Worm (Caenorhabditis elegans) whole organism, L1 larva: Measurements from ENCODE around the gene Y71H2AR.2.
A peak's percentile ranks its signal among the peaks of the same experiment; 100 is the strongest.

Experiments used
- C04F5.9 ChIP-seq: sonication (generic microtip); optimal IDR thresholded peaks from 2 replicates; lab custom pipeline; 2016; ENCODE audit warnings: missing genetic modification characterization, missing compliant biosample characterization
- C16A3.4 ChIP-seq: fragments of 150-350 bp; optimal IDR thresholded peaks from 2 replicates; lab custom pipeline; 2014; ENCODE audit warnings: missing biosample characterization, missing genetic modification characterization
- F16B12.6 ChIP-seq: fragments of 150-350 bp; optimal IDR thresholded peaks from 2 replicates; lab custom pipeline; 2014; ENCODE audit warnings: missing biosample characterization, missing genetic modification characterization
- aha-1 ChIP-seq: fragments of 150-350 bp; optimal IDR thresholded peaks from 2 replicates; lab custom pipeline; 2014; ENCODE audit warnings: missing biosample characterization, missing genetic modification characterization
- alr-1 ChIP-seq: fragments of 200-800 bp; sonication (Bioruptor generic); optimal IDR thresholded peaks from 2 replicates; lab custom pipeline; 2018; ENCODE audit warnings: borderline replicate concordance, mild to moderate bottlenecking, missing genetic modification characterization, missing compliant biosample characterization
- ama-1 ChIP-seq: fragments of 150-350 bp; optimal IDR thresholded peaks from 2 replicates; lab custom pipeline; 2014
- ceh-63 ChIP-seq: fragments of 200-800 bp; sonication (Bioruptor generic); optimal IDR thresholded peaks from 2 replicates; lab custom pipeline; 2018; ENCODE audit warnings: mild to moderate bottlenecking, missing genetic modification characterization, missing compliant biosample characterization
- ceh-82 ChIP-seq, 3 experiments: fragments of 150-350 bp in 1 of 3; sonication (generic microtip) in 2 of 3; optimal IDR thresholded peaks; 2 replicates each; lab custom pipeline; 2014 to 2017; ENCODE audit warnings: missing biosample characterization in 3 of 3, missing genetic modification characterization in 3 of 3
- egl-13 ChIP-seq: sonication (generic microtip); optimal IDR thresholded peaks from 2 replicates; lab custom pipeline; 2016; ENCODE audit warnings: missing genotype, missing genetic modification reagents, missing genetic modification characterization, missing compliant biosample characterization
- egl-27 ChIP-seq, 2 experiments: fragments of 150-350 bp in 1 of 2; sonication (generic microtip); optimal IDR thresholded peaks; 3 replicates each; lab custom pipeline; 2017 to 2018; ENCODE audit warnings: missing biosample characterization in 2 of 2, missing genetic modification characterization in 2 of 2, missing genetic modification reagents in 2 of 2
- elt-2 ChIP-seq: sonication (generic microtip); optimal IDR thresholded peaks from 2 replicates; lab custom pipeline; 2016; ENCODE audit warnings: missing genetic modification characterization, mild to moderate bottlenecking, inconsistent platforms, missing compliant biosample characterization, missing genetic modification reagents
- elt-3 ChIP-seq, 6 experiments: fragments of 150-350 bp in 1 of 6; sonication (generic microtip); optimal IDR thresholded peaks; 2 replicates each; lab custom pipeline; 2017 to 2018; ENCODE audit warnings: missing biosample characterization in 6 of 6, missing genetic modification characterization in 6 of 6, inconsistent platforms in 1 of 6
- ets-5 ChIP-seq: fragments of 200-800 bp; sonication (Bioruptor generic); IDR thresholded peaks from 2 replicates; pipeline ENCODE4 v1.3.6; 2022; ENCODE audit warnings: missing genetic modification characterization, missing compliant biosample characterization
- fkh-10 ChIP-seq: sonication (generic microtip); optimal IDR thresholded peaks from 2 replicates; lab custom pipeline; 2017; ENCODE audit warnings: missing biosample characterization, missing genetic modification reagents, missing genetic modification characterization
- fkh-4 ChIP-seq: sonication (generic microtip); optimal IDR thresholded peaks from 2 replicates; lab custom pipeline; 2016; ENCODE audit warnings: missing compliant biosample characterization, missing genetic modification characterization, borderline replicate concordance
- fkh-8 ChIP-seq: sonication (generic microtip); optimal IDR thresholded peaks from 2 replicates; lab custom pipeline; 2016; ENCODE audit warnings: mild to moderate bottlenecking, missing genetic modification characterization, missing compliant biosample characterization
- fos-1 ChIP-seq: fragments of 150-350 bp; optimal IDR thresholded peaks from 2 replicates; lab custom pipeline; 2014; ENCODE audit warnings: missing biosample characterization, missing genetic modification characterization
- grh-1 ChIP-seq: fragments of 200-800 bp; sonication (Bioruptor generic); IDR thresholded peaks from 2 replicates; pipeline ENCODE4 v1.3.6; 2022; ENCODE audit warnings: missing genetic modification reagents, missing genetic modification characterization, missing compliant biosample characterization
- isw-1 ChIP-seq: fragments of 200-800 bp; sonication (Bioruptor generic); IDR thresholded peaks from 2 replicates; pipeline ENCODE4 v1.3.6; 2022; ENCODE audit warnings: missing genetic modification characterization, missing compliant biosample characterization
- jun-1 ChIP-seq: fragments of 150-350 bp; optimal IDR thresholded peaks from 2 replicates; lab custom pipeline; 2014; ENCODE audit warnings: missing biosample characterization, missing genetic modification reagents, missing genetic modification characterization
- lin-14 ChIP-seq: fragments of 200-800 bp; sonication (Bioruptor generic); optimal IDR thresholded peaks from 2 replicates; lab custom pipeline; 2018; ENCODE audit warnings: mild to moderate bottlenecking, missing genetic modification characterization, moderate library complexity, missing compliant biosample characterization
- lin-35 ChIP-seq, 2 experiments: fragments of 150-350 bp; optimal IDR thresholded peaks; 2 replicates each; lab custom pipeline; 2014; ENCODE audit warnings: missing biosample characterization in 2 of 2, missing genetic modification characterization in 2 of 2, missing genetic modification reagents in 2 of 2
- lin-39 ChIP-seq: fragments of 150-350 bp; optimal IDR thresholded peaks from 2 replicates; lab custom pipeline; 2014; ENCODE audit warnings: missing biosample characterization, missing genetic modification reagents, missing genetic modification characterization
- lsy-2 ChIP-seq, 2 experiments: fragments of 150-350 bp; optimal IDR thresholded peaks; 2 replicates each; lab custom pipeline; 2014; ENCODE audit warnings: missing biosample characterization in 2 of 2, missing genetic modification characterization in 2 of 2
- mab-9 ChIP-seq: fragments of 200-800 bp; sonication (Bioruptor generic); IDR thresholded peaks from 2 replicates; pipeline ENCODE4 v1.3.6; 2022; ENCODE audit warnings: missing genetic modification reagents, missing genetic modification characterization, missing compliant biosample characterization
- mdl-1 ChIP-seq, 2 experiments: fragments of 150-350 bp; optimal IDR thresholded peaks; 2 replicates each; lab custom pipeline; 2014 to 2017; ENCODE audit warnings: missing biosample characterization in 2 of 2, missing genetic modification characterization in 2 of 2, inconsistent platforms in 1 of 2
- mef-2 ChIP-seq: fragments of 150-350 bp; optimal IDR thresholded peaks from 2 replicates; lab custom pipeline; 2014; ENCODE audit warnings: missing biosample characterization, missing genetic modification characterization
- nhr-11 ChIP-seq: fragments of 150-350 bp; optimal IDR thresholded peaks from 2 replicates; lab custom pipeline; 2014; ENCODE audit warnings: missing biosample characterization, missing genetic modification characterization
- nhr-12 ChIP-seq: sonication (generic microtip); optimal IDR thresholded peaks from 2 replicates; lab custom pipeline; 2017; ENCODE audit warnings: missing biosample characterization, missing genetic modification characterization
- nhr-19 ChIP-seq: fragments of 200-800 bp; sonication (Bioruptor generic); conservative IDR thresholded peaks from 2 replicates; pipeline ENCODE4 v1.3.6; 2022; ENCODE audit warnings: missing genetic modification characterization, missing compliant biosample characterization
- nhr-237 ChIP-seq: fragments of 150-350 bp; optimal IDR thresholded peaks from 2 replicates; lab custom pipeline; 2014; ENCODE audit warnings: missing biosample characterization, missing genetic modification characterization
- nhr-28 ChIP-seq: fragments of 150-350 bp; optimal IDR thresholded peaks from 2 replicates; lab custom pipeline; 2014; ENCODE audit warnings: missing biosample characterization, missing genetic modification characterization
- nhr-47 ChIP-seq: sonication (generic microtip); optimal IDR thresholded peaks from 2 replicates; lab custom pipeline; 2016; ENCODE audit warnings: mild to moderate bottlenecking, missing genetic modification characterization, moderate library complexity, missing compliant biosample characterization
- nhr-71 ChIP-seq: sonication (generic microtip); optimal IDR thresholded peaks from 2 replicates; lab custom pipeline; 2016; ENCODE audit warnings: mild to moderate bottlenecking, missing genetic modification characterization, moderate library complexity, missing compliant biosample characterization
- nhr-85 ChIP-seq: sonication (generic microtip); peaks from one replicate; lab custom pipeline; 2016; ENCODE audit warnings: missing genetic modification characterization, inconsistent platforms, missing compliant biosample characterization
- nhr-90 ChIP-seq: sonication (generic microtip); optimal IDR thresholded peaks from 2 replicates; lab custom pipeline; 2016; ENCODE audit warnings: mild to moderate bottlenecking, missing genetic modification characterization, missing compliant biosample characterization; ENCODE audit not compliant: poor library complexity
- pax-3 ChIP-seq: fragments of 200-800 bp; sonication (Bioruptor generic); optimal IDR thresholded peaks from 2 replicates; lab custom pipeline; 2018; ENCODE audit warnings: mild to moderate bottlenecking, missing genetic modification characterization, moderate library complexity, missing compliant biosample characterization
- skn-1 ChIP-seq: fragments of 150-350 bp; optimal IDR thresholded peaks from 2 replicates; lab custom pipeline; 2014; ENCODE audit warnings: missing biosample characterization, missing genetic modification characterization
- snu-23 ChIP-seq: sonication (generic microtip); optimal IDR thresholded peaks from 2 replicates; lab custom pipeline; 2016; ENCODE audit warnings: missing genetic modification characterization, missing compliant biosample characterization
- sox-4 ChIP-seq: sonication (generic microtip); optimal IDR thresholded peaks from 2 replicates; lab custom pipeline; 2016; ENCODE audit warnings: missing genetic modification characterization, missing compliant biosample characterization
- sup-37 ChIP-seq: fragments of 200-800 bp; sonication (Bioruptor generic); optimal IDR thresholded peaks from 2 replicates; lab custom pipeline; 2018; ENCODE audit warnings: mild to moderate bottlenecking, missing genetic modification characterization, missing compliant biosample characterization
- swsn-7 ChIP-seq: sonication (generic microtip); optimal IDR thresholded peaks from 2 replicates; lab custom pipeline; 2016; ENCODE audit warnings: missing genetic modification characterization, missing compliant biosample characterization
- tbx-2 ChIP-seq: sonication (generic microtip); optimal IDR thresholded peaks from 2 replicates; lab custom pipeline; 2016; ENCODE audit warnings: missing genetic modification characterization, missing compliant biosample characterization
- unc-62 ChIP-seq: fragments of 150-350 bp; optimal IDR thresholded peaks from 2 replicates; lab custom pipeline; 2014; ENCODE audit warnings: missing biosample characterization, missing genetic modification reagents, missing genetic modification characterization
- unc-86 ChIP-seq: sonication (generic microtip); optimal IDR thresholded peaks from 2 replicates; lab custom pipeline; 2016; ENCODE audit warnings: missing genetic modification characterization, missing compliant biosample characterization
- unc-98 ChIP-seq: fragments of 200-800 bp; sonication (Bioruptor generic); IDR thresholded peaks from 2 replicates; pipeline ENCODE4 v1.3.6; 2022; ENCODE audit warnings: missing genetic modification characterization, missing compliant biosample characterization
- vab-15 ChIP-seq: sonication (generic microtip); optimal IDR thresholded peaks from 2 replicates; lab custom pipeline; 2017; ENCODE audit warnings: missing genotype, mild to moderate bottlenecking, missing genetic modification characterization, missing compliant biosample characterization
- xbp-1 ChIP-seq: sonication (generic microtip); optimal IDR thresholded peaks from 2 replicates; lab custom pipeline; 2016; ENCODE audit warnings: missing genetic modification characterization, missing compliant biosample characterization
- zip-4 ChIP-seq: fragments of 200-800 bp; sonication (Bioruptor generic); optimal IDR thresholded peaks from 2 replicates; lab custom pipeline; 2018; ENCODE audit warnings: mild to moderate bottlenecking, missing genetic modification characterization, moderate library complexity, missing compliant biosample characterization
- ztf-11 ChIP-seq, 2 experiments: sonication (generic microtip); optimal IDR thresholded peaks; 2 replicates each; lab custom pipeline; 2016 to 2017; ENCODE audit warnings: missing genetic modification characterization in 2 of 2, missing biosample characterization in 1 of 2, missing compliant biosample characterization in 1 of 2
- ztf-4 ChIP-seq: fragments of 150-350 bp; optimal IDR thresholded peaks from 2 replicates; lab custom pipeline; 2014; ENCODE audit warnings: missing biosample characterization, missing genetic modification characterization

Y71H2AR.2 gene

ce11 chrIII:2879703-2880102, 39.0 kb upstream of the Y71H2AR.2 start:
- TF ChIP-seq nhr-12 (tag; lab: Kevin White, UChicago) (no peak), xbp-1 (tag; lab: Kevin White, UChicago) (no peak), nhr-47 (tag; lab: Kevin White, UChicago) (no peak), grh-1 (GFP tag; lab: Robert Waterston, UW) (no peak), nhr-237 (tag; lab: Kevin White, UChicago) (no peak), sox-4 (tag; lab: Kevin White, UChicago) (no peak), egl-27 (tag; optimal IDR thresholded peaks at IDR 0.05; lab: Kevin White, UChicago) (no peak), nhr-85 (tag; lab: Kevin White, UChicago) (no peak), egl-13 (no peak), nhr-19 (no peak)
- TF ChIP-seq, all 84 proteins: peak for 0

- TF ChIP-seq alr-1 (tag; lab: Kevin White, UChicago) (no peak), ets-5 (no peak), jun-1 (peak; percentile 55), unc-98 (GFP tag; lab: Robert Waterston, UW) (no peak), nhr-28 (no peak), elt-2 (tag; lab: Kevin White, UChicago) (peak; percentile 84), lin-14 (GFP tag; lab: Kevin White, UChicago) (peak; percentile 95), F16B12.6 (no peak), mef-2 (tag; lab: Kevin White, UChicago) (no peak), xbp-1 (tag; lab: Kevin White, UChicago) (no peak), isw-1 (GFP tag; lab: Robert Waterston, UW) (no peak), swsn-7 (tag; lab: Kevin White, UChicago) (peak; percentile 48), nhr-237 (tag; lab: Kevin White, UChicago) (no peak), nhr-85 (tag; lab: Kevin White, UChicago) (peak; percentile 99), mdl-1 (tag; optimal IDR thresholded peaks at IDR 0.05; lab: Kevin White, UChicago) (peak in 1 of 2 experiments; percentile 58), C04F5.9 (tag; lab: Kevin White, UChicago) (no peak), pax-3 (tag; lab: Kevin White, UChicago) (no peak), fos-1 (tag; lab: Kevin White, UChicago) (peak; percentile 45), unc-62 (GFP tag; lab: Kevin White, UChicago) (no peak), mab-9 (no peak), elt-3 (tag; optimal IDR thresholded peaks at IDR 0.05; lab: Kevin White, UChicago) (peak; percentile 34 to 96 (median 92)), lsy-2 (tag; optimal IDR thresholded peaks at IDR 0.05; lab: Kevin White, UChicago) (peak; percentile 62 to 79), snu-23 (peak; percentile 84), zip-4 (GFP tag; lab: Kevin White, UChicago) (no peak), ceh-63 (GFP tag; lab: Kevin White, UChicago) (no peak), unc-86 (tag; lab: Kevin White, UChicago) (no peak), nhr-11 (tag; lab: Kevin White, UChicago) (no peak), nhr-90 (tag; lab: Kevin White, UChicago) (peak; percentile 86), ztf-4 (tag; lab: Kevin White, UChicago) (no peak), lin-35 (GFP tag; optimal IDR thresholded peaks at IDR 0.05; lab: Kevin White, UChicago) (peak; percentile 39 to 79), nhr-19 (peak; percentile 66), aha-1 (no peak), ama-1 (lab: Kevin White, UChicago) (no peak), C16A3.4 (tag; lab: Kevin White, UChicago) (peak; percentile 43), ztf-11 (tag; optimal IDR thresholded peaks at IDR 0.05; lab: Kevin White, UChicago) (no peak), fkh-10 (GFP tag; lab: Kevin White, UChicago) (no peak), fkh-4 (tag; lab: Kevin White, UChicago) (no peak), grh-1 (GFP tag; lab: Robert Waterston, UW) (peak; percentile 80), nhr-71 (tag; lab: Kevin White, UChicago) (peak; percentile 90), skn-1 (tag; lab: Kevin White, UChicago) (peak; percentile 59), tbx-2 (tag; lab: Kevin White, UChicago) (peak; percentile 72), sup-37 (no peak), ceh-82 (tag; optimal IDR thresholded peaks at IDR 0.05; lab: Kevin White, UChicago) (peak in 1 of 3 experiments; percentile 16), vab-15 (tag; lab: Kevin White, UChicago) (no peak), lin-39 (tag; lab: Kevin White, UChicago) (no peak), fkh-8 (tag; lab: Kevin White, UChicago) (no peak)
These were observed 35.2 kb upstream of the Y71H2AR.2 start for ce11 chrIII:2875946-2876345.
